Worm (Caenorhabditis elegans) whole organism, L4/young adult: Measurements from ENCODE around the gene rps-21.
A peak's percentile ranks its signal among the peaks of the same experiment; 100 is the strongest.

ENCODE experiments used
- W03F9.2 ChIP-seq: fragments of 150-350 bp; optimal IDR thresholded peaks from 2 replicates; lab custom pipeline; 2014; ENCODE audit warnings: missing biosample characterization, missing genetic modification characterization
- dao-5 ChIP-seq: sonication (generic microtip); optimal IDR thresholded peaks from 2 replicates; lab custom pipeline; 2016; ENCODE audit warnings: missing genotype, missing genetic modification characterization, moderate library complexity, missing compliant biosample characterization
- him-1 ChIP-seq: sonication (generic microtip); optimal IDR thresholded peaks from 2 replicates; lab custom pipeline; 2016; ENCODE audit warnings: missing genotype, missing genetic modification reagents, missing genetic modification characterization, missing compliant biosample characterization

rps-21 gene

DNA sequence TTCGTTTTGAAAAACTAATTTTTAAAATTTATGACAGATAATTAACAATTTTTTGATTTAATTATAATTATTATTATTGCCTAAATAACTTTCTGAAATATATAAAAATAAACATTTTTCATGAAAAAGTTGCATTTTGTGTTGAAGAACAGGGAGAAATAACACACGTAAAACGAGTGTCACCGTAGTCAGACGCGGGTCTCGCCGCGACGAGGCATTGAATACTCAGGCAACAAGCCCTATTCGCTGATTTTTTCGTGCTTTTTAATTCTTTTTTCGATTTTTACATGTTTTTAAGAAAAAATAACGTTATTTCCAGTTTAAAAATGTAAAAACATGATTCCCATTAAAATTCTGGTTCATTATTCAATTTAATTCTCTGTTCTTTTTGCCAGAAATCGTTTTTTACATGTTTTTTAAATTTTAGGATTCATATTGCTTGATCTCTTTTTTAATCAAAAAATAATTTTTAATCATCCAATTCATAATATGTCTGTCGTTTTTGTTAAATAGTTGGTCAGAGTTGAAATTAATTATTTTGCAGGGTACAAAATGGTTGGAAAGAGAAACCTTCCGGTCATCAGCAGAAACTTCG lies 18.6 kb upstream of the rps-21 start, which contains the start of gene rpl-6:
Gene rpl-6, plus strand, starts transcription at position 545 of the 595 bp plus-strand sequence.
- TF ChIP-seq dao-5 (tag; lab: Kevin White, UChicago), result no peak
- TF ChIP-seq W03F9.2 (tag; lab: Kevin White, UChicago), result peak; percentile 93
- no peak for TF ChIP-seq him-1 (tag; lab: Kevin White, UChicago)

DNA sequence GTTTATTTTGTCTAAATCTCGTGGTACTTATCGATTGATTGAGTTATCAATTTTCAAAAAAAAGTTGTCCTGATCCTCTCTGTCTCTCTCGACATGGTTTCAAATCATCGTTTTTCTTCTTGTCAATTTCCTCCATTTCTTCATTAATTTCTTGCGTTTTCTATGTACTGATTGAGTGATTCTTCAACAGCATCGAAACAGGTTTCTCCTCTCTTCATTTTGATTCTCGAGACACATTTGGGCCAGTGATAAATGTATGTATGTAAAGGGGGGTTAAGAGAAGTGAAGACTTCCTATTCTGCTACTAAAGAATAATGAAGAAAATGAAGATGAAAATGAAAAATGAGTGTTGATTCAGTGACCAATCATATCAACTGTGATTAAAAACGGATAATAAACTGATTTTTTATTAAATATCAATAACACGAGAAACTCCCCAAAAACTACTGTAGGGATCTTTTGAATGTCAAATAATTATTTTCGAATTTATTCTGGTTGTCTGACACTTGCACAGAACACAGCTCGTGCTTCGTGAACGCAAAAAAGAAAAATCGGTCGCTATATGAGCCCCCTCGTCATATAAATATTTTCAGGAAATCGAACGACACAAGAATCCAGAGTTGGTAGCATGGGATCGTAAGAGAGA lies 13.8 kb upstream of the rps-21 start:
- TF ChIP-seq W03F9.2 (tag; lab: Kevin White, UChicago), result no peak
- no peak for TF ChIP-seq dao-5 (tag; lab: Kevin White, UChicago)
- TF ChIP-seq him-1 (tag; lab: Kevin White, UChicago), result no peak

DNA sequence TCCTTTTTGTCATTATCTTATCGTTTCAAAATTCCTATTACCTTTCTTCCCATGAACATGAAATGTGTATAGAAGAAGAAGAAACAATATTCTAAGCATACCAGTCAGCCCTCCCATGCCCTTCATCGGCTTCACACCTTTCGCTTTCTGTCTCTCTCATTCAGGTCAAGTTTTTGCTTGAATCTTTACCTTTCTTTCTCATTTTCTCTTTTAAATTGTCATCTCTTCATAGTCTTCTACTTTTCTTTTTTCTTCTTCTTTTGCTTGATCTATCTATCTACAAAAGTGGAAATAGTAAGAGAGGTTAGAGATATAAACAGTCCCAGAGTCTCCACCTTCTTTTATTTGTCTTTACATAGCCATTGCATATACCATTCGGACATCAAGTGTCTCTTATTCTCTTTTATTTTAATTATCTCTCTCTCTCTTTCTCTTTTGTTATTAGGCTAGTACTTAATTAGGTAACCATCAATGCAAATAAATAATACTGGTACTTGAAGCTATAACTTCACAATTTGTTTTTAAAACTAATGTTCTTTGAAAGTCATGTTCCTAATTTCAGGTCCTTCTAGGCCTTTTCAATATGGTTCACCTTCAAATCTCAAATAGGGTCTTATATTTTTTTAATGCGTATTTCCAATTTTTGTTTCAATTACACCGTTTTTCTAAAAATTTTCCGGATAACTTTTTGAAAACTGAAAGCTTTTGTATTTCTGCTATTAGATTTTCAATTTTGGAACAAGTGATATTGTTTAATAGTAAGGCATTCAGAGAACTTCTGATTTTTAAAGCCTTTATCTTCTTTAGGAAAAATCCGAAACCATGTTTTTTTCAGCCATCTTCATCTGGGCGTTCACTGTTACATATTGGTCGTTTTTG lies 12.2 kb upstream of the rps-21 start, which contains the start of gene dpy-31:
Gene dpy-31, plus strand, starts transcription at position 829 of the 879 bp plus-strand sequence.
- no peak for TF ChIP-seq W03F9.2 (tag; lab: Kevin White, UChicago)
- no peak for TF ChIP-seq dao-5 (tag; lab: Kevin White, UChicago)
- no peak for TF ChIP-seq him-1 (tag; lab: Kevin White, UChicago)

DNA sequence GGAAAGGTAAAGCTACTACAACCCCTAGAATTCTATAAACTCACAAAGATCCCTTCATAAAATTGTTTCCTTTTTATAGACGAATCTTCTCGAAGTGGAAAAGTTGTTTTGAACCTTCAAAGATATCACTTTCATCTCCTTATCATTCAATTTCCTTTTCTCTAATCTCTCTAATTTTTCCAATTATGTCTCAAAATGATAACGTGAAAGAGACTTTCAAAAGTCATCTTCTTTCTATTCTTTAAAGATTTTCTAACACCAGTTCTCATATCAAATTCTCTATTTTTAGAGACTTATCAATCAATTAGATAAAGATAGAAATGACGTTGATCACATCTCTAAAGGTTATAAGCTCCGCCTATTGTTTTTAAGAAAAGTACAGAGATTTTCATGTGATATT lies 10.0 kb upstream of the rps-21 start:
- TF ChIP-seq him-1 (tag; lab: Kevin White, UChicago) (no peak), W03F9.2 (tag; lab: Kevin White, UChicago) (no peak), dao-5 (tag; lab: Kevin White, UChicago) (no peak)

DNA sequence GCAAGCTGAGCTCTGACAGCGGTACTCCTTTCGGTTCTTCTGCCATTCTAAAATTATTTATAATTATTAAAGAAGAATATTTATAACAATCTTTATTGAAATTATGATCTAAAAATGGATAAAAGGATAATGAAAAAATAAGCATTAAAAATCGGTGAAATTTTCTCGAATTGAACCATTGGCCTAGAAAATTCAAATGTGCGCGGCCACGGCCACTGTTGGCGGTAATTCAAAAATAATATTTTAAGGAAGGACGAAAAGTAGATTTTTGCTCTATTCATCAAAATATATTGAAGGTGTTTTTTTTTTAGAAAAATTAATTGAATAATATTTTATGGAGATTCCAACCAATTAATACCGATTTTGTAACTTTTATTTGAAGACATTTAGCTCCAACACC lies 9.4 kb upstream of the rps-21 start, which contains the start of gene pfd-5:
Gene pfd-5, minus strand, starts transcription at position 47 of the 400 bp plus-strand sequence.
- TF ChIP-seq W03F9.2 (tag; lab: Kevin White, UChicago) (peak; percentile 56), him-1 (tag; lab: Kevin White, UChicago) (no peak), dao-5 (tag; lab: Kevin White, UChicago) (no peak)

DNA sequence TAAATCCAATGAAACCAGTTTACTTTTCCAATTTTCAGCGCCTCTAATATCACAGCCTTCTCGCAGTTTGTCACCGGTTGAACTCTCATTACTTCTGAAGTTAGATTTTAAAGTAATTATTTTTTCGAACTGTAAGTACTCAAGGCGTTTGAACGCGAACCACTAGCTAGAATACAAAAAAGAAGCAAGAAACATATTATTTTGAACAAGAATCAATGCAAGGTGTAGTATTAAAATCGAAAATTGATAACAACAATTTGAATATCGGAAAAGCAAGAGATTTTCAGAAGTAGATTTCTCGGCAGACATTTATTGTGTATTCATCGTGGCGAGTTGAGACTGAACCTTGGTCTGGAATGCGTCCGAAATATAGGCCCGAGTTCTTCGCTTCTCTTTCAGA lies 8.5 kb upstream of the rps-21 start, which contains the start of gene exos-9:
Gene exos-9, minus strand, starts transcription at position 101 of the 400 bp plus-strand sequence.
- no peak for TF ChIP-seq him-1 (tag; lab: Kevin White, UChicago)
- no peak for TF ChIP-seq dao-5 (tag; lab: Kevin White, UChicago)
- TF ChIP-seq W03F9.2 (tag; lab: Kevin White, UChicago), result no peak

DNA sequence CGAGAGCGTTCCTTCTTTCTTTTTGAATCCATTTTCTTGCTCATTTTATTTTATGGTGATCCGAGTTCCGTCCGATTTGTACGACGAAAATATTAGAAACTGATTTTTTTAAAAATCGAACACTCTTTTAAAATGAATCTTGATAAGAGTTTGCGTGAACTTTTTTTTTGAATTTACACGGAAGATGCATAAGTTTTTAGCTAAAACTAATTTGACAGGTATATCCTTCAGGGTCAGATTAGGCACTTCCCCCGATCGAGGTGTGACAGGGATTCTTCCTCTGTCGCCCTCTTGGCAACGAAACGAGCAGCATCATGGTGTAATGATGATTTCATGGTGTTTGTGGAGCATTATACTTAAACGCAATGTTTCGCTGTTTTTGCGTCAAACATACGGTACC lies 5.9 kb upstream of the rps-21 start, which contains the start of gene F37C12.18:
Gene F37C12.18, minus strand, starts transcription at position 101 of the 400 bp plus-strand sequence.
- TF ChIP-seq dao-5 (tag; lab: Kevin White, UChicago) (no peak), him-1 (tag; lab: Kevin White, UChicago) (no peak)

DNA sequence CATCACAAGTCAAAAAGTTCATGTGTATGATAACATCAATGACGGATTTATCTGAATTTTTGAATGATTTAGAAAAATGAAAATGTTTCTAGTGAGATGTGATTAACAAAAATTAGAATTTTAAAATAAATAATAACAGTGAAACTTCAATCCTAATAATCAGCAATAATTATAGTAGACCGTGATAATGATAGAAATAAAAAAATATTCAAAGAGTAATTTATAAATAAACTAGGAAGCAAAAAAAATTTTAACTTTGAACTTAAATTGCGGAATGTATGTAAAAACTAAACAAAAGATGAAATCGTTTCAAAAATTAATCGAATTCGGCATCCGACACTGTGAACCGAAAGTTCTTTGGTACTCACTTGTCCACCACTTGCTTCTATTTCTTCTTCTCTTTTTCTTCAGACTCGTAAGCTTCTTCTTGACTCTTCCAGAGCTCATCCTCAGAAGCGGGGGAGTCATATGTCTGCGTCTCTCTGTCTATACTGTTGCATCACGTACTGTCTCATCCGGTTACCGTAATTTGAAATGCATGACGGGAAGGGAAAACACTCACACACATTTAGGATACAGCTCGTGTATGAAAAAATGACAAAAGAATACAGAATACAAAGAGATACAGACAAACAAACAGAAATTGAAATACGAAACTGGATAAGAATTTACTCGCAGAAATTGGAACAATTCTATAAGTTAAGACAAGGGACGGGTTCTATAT lies 3.7 kb upstream of the rps-21 start, which contains the start of gene mec-14:
Gene mec-14, minus strand, starts transcription at position 51 of the 724 bp plus-strand sequence.
- TF ChIP-seq W03F9.2 (tag; lab: Kevin White, UChicago) (no peak), him-1 (tag; lab: Kevin White, UChicago) (no peak), dao-5 (tag; lab: Kevin White, UChicago) (no peak)

DNA sequence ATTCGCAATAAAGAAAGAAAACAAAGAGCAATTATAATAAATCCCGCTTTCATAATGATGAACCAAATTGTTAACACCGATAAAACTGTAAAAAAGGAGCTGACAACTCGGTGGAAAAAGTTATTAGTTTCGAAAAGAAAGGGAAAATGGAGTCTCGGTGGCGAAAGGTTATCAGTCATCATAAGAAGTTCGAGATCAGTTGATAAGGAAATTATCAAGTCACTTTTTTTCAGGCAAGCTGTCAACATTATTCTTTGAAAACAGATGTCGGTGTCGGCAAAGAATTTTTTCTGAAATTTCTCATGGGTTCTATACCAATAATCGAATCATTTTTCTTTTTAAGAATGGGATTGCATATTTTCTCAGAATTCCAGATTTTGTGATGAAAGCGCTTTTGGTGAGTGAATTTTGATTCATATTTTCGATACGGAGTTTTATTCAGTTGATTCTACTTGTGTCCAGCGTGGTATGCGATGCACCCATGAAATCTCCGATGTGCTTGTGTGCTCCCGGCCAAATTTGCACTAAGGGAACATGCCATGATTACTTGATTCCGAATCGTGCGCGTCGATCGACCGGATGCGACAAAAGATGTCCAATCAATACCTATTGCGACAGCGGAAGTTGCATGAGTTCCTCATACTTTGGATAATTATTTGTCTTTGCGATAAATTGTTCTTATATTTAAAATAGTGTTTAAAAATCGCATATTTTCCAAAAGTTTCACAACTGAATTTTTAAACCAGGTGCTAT lies 955 bp downstream of the rps-21 start, which contains the start of the genes F37C12.21 and F37C12.10:
Gene F37C12.21, plus strand, starts transcription at position 58 of the 753 bp plus-strand sequence.
Gene F37C12.10, minus strand, starts transcription at position 85 of the 753 bp plus-strand sequence.
- TF ChIP-seq him-1 (tag; lab: Kevin White, UChicago), result no peak
- no peak for TF ChIP-seq W03F9.2 (tag; lab: Kevin White, UChicago)
- TF ChIP-seq dao-5 (tag; lab: Kevin White, UChicago), result no peak

DNA sequence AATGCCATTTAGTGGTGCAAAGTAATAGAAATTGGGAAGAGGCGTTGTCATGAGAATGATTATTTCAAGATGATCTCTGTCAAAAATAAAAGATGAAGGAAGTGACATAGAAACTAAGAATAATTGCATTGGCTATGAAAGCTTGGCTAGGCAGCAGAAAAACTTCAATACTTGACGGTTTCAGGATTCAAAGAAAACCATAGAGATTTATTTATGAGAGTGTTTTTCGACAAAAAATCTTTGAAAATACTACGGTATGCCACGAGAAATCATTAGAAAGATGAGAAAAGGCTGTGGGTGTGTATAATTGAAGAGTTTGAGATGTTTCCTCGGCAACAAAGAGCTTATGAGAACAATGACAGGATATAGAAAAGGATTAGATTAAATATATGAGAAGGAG lies 4.0 kb downstream of the rps-21 start, which contains the start of gene F37C12.14:
Gene F37C12.14, minus strand, starts transcription at position 101 of the 400 bp plus-strand sequence.
- TF ChIP-seq W03F9.2 (tag; lab: Kevin White, UChicago), result no peak
- TF ChIP-seq dao-5 (tag; lab: Kevin White, UChicago), result no peak
- TF ChIP-seq him-1 (tag; lab: Kevin White, UChicago), result no peak

DNA sequence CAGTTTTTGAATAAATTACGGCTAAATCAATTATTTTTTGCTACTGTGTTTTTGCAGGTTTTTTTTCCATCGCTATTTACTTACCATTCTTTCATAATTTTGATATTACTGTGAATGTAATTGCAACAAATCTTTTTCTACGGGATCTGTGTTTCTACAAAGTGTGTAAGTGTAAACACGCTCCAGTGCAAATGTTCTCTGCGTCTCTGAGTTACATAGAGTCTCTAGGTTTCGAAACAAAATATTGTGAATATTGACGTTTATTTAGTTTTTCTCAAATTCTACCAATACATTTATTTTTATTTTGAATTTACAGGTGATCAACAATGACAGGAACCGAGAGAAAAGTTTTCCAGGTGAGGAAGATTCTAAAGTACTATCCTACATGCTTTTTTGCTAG lies 5.4 kb downstream of the rps-21 start, which contains the start of gene yju-2:
Gene yju-2, plus strand, starts transcription at position 315 of the 400 bp plus-strand sequence.
- TF ChIP-seq him-1 (tag; lab: Kevin White, UChicago) (no peak), W03F9.2 (tag; lab: Kevin White, UChicago) (no peak), dao-5 (tag; lab: Kevin White, UChicago) (no peak)
